Fruit fly (Drosophila melanogaster) whole organism, adult: ENCODE data around the gene PAN3.

Experiments used
- CG11617 ChIP-seq: fragments of 200-800 bp; sonication (Bioruptor generic); optimal IDR thresholded peaks from 2 replicates; lab custom pipeline; 2017; ENCODE audit warnings: mild to moderate bottlenecking, missing biosample characterization, missing genetic modification reagents, missing genetic modification characterization
- CG33017 ChIP-seq: fragments of 200-800 bp; sonication (Bioruptor generic); optimal IDR thresholded peaks from 2 replicates; lab custom pipeline; 2018; ENCODE audit warnings: missing biosample characterization, mild to moderate bottlenecking, missing genetic modification characterization, moderate library complexity
- CG7045 ChIP-seq: fragments of 200-800 bp; sonication (Bioruptor generic); optimal IDR thresholded peaks from 2 replicates; lab custom pipeline; 2017; ENCODE audit warnings: missing biosample characterization, mild to moderate bottlenecking, missing genetic modification characterization
- CG7101 ChIP-seq: fragments of 200-800 bp; sonication (Bioruptor generic); optimal IDR thresholded peaks from 2 replicates; lab custom pipeline; 2018; ENCODE audit warnings: missing biosample characterization, mild to moderate bottlenecking, missing genetic modification characterization, moderate library complexity
- Clk ChIP-seq: fragments of 200-800 bp; sonication (Bioruptor generic); optimal IDR thresholded peaks from 2 replicates; lab custom pipeline; 2017; ENCODE audit warnings: missing biosample characterization, missing genetic modification characterization
- Crg-1 ChIP-seq: fragments of 200-800 bp; sonication (Bioruptor generic); optimal IDR thresholded peaks from 2 replicates; lab custom pipeline; 2016; ENCODE audit warnings: missing biosample characterization, missing genetic modification characterization
- cic ChIP-seq: fragments of 200-800 bp; sonication (Bioruptor generic); optimal IDR thresholded peaks from 2 replicates; lab custom pipeline; 2017; ENCODE audit warnings: missing biosample characterization, mild to moderate bottlenecking, missing genetic modification characterization, moderate library complexity
- kay ChIP-seq: fragments of 200-800 bp; sonication (Bioruptor generic); peaks from one replicate; lab custom pipeline; 2016; ENCODE audit warnings: missing biosample characterization, missing genetic modification characterization, borderline replicate concordance

DNA sequence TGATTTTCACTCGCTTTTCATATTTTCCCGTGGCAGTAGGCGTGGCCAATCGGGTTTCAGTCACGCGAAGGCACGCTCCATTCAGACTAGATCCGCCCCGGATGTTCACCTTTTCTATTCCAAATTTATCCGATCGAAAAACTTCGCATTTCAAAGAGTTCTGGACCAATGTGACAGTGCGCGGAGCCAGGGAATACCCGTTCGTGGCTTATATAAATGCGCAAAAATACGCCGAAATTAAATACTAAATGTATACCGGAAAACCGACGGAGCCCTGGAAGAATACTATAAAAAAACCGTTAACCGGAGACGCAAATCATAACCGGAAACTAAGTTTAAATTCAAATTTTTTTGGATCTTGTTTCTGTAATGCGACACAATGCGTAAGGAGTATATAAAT lies 56.6 kb downstream of the PAN3 start, which contains the start of gene promL:
- peak; percentile 63 for TF ChIP-seq Crg-1 (GFP tag; lab: Kevin White, UChicago)
- peak; percentile 42 for TF ChIP-seq kay
- no peak for TF ChIP-seq Clk (GFP tag; lab: Kevin White, UChicago)
- TF ChIP-seq CG11617, result peak; percentile 69
- TF ChIP-seq CG7045 (GFP tag; lab: Kevin White, UChicago), result no peak
- peak; percentile 41 for TF ChIP-seq CG7101 (tag; lab: Kevin White, UChicago)
- TF ChIP-seq cic (GFP tag; lab: Kevin White, UChicago), result no peak
- peak; percentile 38 for TF ChIP-seq CG33017 (tag; lab: Kevin White, UChicago)
